Worm (Caenorhabditis elegans): ENCODE data around the gene acdh-13.

Gene acdh-13

ce11 chrIV:8460208-8460607, 38.4 kb downstream of the acdh-13 start, which contains the start of gene ant-1.4:
Gene ant-1.4, minus strand, starts transcription at chrIV:8460308.
- TF ChIP-seq sea-1 (GFP tag; conservative IDR thresholded peaks at IDR 0.05) (no peak), hmg-4 (GFP tag; optimal IDR thresholded peaks at IDR 0.05) (no peak), flt-1 (GFP tag; IDR thresholded peaks at IDR 0.05) (no peak), pes-1 (GFP tag; IDR thresholded peaks at IDR 0.05) (no peak), hnd-1 (tag; optimal IDR thresholded peaks at IDR 0.05) (no peak), aly-1 (tag; optimal IDR thresholded peaks at IDR 0.05) (no peak), scrt-1 (GFP tag; IDR thresholded peaks at IDR 0.05) (no peak), tbx-37 (GFP tag; conservative IDR thresholded peaks at IDR 0.05) (no peak), ceh-36 (tag; optimal IDR thresholded peaks at IDR 0.05) (no peak), F13C5.2 (tag; optimal IDR thresholded peaks at IDR 0.05) (no peak), ama-1 (optimal IDR thresholded peaks at IDR 0.05) (no peak), tra-4 (tag; optimal IDR thresholded peaks at IDR 0.05) (no peak)

- no peak for TF ChIP-seq F13C5.2 (tag; optimal IDR thresholded peaks at IDR 0.05)
- TF ChIP-seq hmbx-1 (tag; optimal IDR thresholded peaks at IDR 0.05) = no peak
- TF ChIP-seq ceh-36 (tag; optimal IDR thresholded peaks at IDR 0.05) = no peak
- no peak for TF ChIP-seq sea-1 (GFP tag; conservative IDR thresholded peaks at IDR 0.05)
- no peak for TF ChIP-seq tbx-37 (GFP tag; conservative IDR thresholded peaks at IDR 0.05)
- no peak for TF ChIP-seq tra-4 (tag; optimal IDR thresholded peaks at IDR 0.05)
- no peak for TF ChIP-seq B0310.2 (tag; optimal IDR thresholded peaks at IDR 0.05)
- no peak for TF ChIP-seq scrt-1 (GFP tag; IDR thresholded peaks at IDR 0.05)
- no peak for TF ChIP-seq ceh-13 (GFP tag; optimal IDR thresholded peaks at IDR 0.05)
- no peak for TF ChIP-seq aly-1 (tag; optimal IDR thresholded peaks at IDR 0.05)
- TF ChIP-seq flt-1 (GFP tag; IDR thresholded peaks at IDR 0.05) = no peak
- TF ChIP-seq tbx-11 (GFP tag; IDR thresholded peaks at IDR 0.05) = no peak
- no peak for TF ChIP-seq ets-7 (tag; optimal IDR thresholded peaks at IDR 0.05)
Observed at ce11 chrIV:8456899-8457298, 41.7 kb downstream of the acdh-13 start, which contains the start of gene syx-4. Gene syx-4, plus strand, starts transcription at chrIV:8457280.

ce11 chrIV:8454076-8454475, 44.5 kb downstream of the acdh-13 start:
- TF ChIP-seq tbx-11 (GFP tag; IDR thresholded peaks at IDR 0.05) = no peak
- no peak for TF ChIP-seq tbx-37 (GFP tag; conservative IDR thresholded peaks at IDR 0.05)
- TF ChIP-seq ets-7 (tag; optimal IDR thresholded peaks at IDR 0.05) = no peak
- TF ChIP-seq ceh-36 (tag; optimal IDR thresholded peaks at IDR 0.05) = no peak
- TF ChIP-seq sea-1 (GFP tag; conservative IDR thresholded peaks at IDR 0.05) = no peak
- no peak for TF ChIP-seq F13C5.2 (tag; optimal IDR thresholded peaks at IDR 0.05)
- TF ChIP-seq ceh-13 (GFP tag; optimal IDR thresholded peaks at IDR 0.05) = no peak
- TF ChIP-seq tra-4 (tag; optimal IDR thresholded peaks at IDR 0.05) = no peak

- TF ChIP-seq tbx-37 (GFP tag; conservative IDR thresholded peaks at IDR 0.05) = no peak
- TF ChIP-seq scrt-1 (GFP tag; IDR thresholded peaks at IDR 0.05) = no peak
- no peak for TF ChIP-seq hmbx-1 (tag; optimal IDR thresholded peaks at IDR 0.05)
- no peak for TF ChIP-seq B0310.2 (tag; optimal IDR thresholded peaks at IDR 0.05)
- TF ChIP-seq F13C5.2 (tag; optimal IDR thresholded peaks at IDR 0.05) = no peak
- TF ChIP-seq hnd-1 (tag; optimal IDR thresholded peaks at IDR 0.05) = no peak
- no peak for TF ChIP-seq aly-1 (tag; optimal IDR thresholded peaks at IDR 0.05)
- no peak for TF ChIP-seq ceh-36 (tag; optimal IDR thresholded peaks at IDR 0.05)
- no peak for TF ChIP-seq sea-1 (GFP tag; conservative IDR thresholded peaks at IDR 0.05)
- TF ChIP-seq ets-7 (tag; optimal IDR thresholded peaks at IDR 0.05) = no peak
- TF ChIP-seq ama-1 (optimal IDR thresholded peaks at IDR 0.05) = no peak
- no peak for TF ChIP-seq tra-4 (tag; optimal IDR thresholded peaks at IDR 0.05)
- TF ChIP-seq pes-1 (GFP tag; IDR thresholded peaks at IDR 0.05) = no peak
- TF ChIP-seq flt-1 (GFP tag; IDR thresholded peaks at IDR 0.05) = no peak
Observed at ce11 chrIV:8453178-8453577, 45.4 kb downstream of the acdh-13 start.

- no peak for TF ChIP-seq pes-1 (GFP tag; IDR thresholded peaks at IDR 0.05)
- no peak for TF ChIP-seq flt-1 (GFP tag; IDR thresholded peaks at IDR 0.05)
- no peak for TF ChIP-seq ama-1 (optimal IDR thresholded peaks at IDR 0.05)
- TF ChIP-seq aly-1 (tag; optimal IDR thresholded peaks at IDR 0.05) = no peak
- no peak for TF ChIP-seq tbx-11 (GFP tag; IDR thresholded peaks at IDR 0.05)
- TF ChIP-seq hmbx-1 (tag; optimal IDR thresholded peaks at IDR 0.05) = no peak
- no peak for TF ChIP-seq scrt-1 (GFP tag; IDR thresholded peaks at IDR 0.05)
- no peak for TF ChIP-seq tbx-37 (GFP tag; conservative IDR thresholded peaks at IDR 0.05)
Observed at ce11 chrIV:8451709-8452248, 46.8 kb downstream of the acdh-13 start, which contains the start of gene eppl-1. Gene eppl-1, minus strand, starts transcription at chrIV:8451759.

- no peak for TF ChIP-seq B0310.2 (tag; optimal IDR thresholded peaks at IDR 0.05)
- no peak for TF ChIP-seq hmbx-1 (tag; optimal IDR thresholded peaks at IDR 0.05)
- TF ChIP-seq scrt-1 (GFP tag; IDR thresholded peaks at IDR 0.05) = no peak
- no peak for TF ChIP-seq aly-1 (tag; optimal IDR thresholded peaks at IDR 0.05)
- no peak for TF ChIP-seq tbx-37 (GFP tag; conservative IDR thresholded peaks at IDR 0.05)
- no peak for TF ChIP-seq ets-7 (tag; optimal IDR thresholded peaks at IDR 0.05)
- TF ChIP-seq tra-4 (tag; optimal IDR thresholded peaks at IDR 0.05) = no peak
- no peak for TF ChIP-seq tbx-11 (GFP tag; IDR thresholded peaks at IDR 0.05)
- no peak for TF ChIP-seq ama-1 (optimal IDR thresholded peaks at IDR 0.05)
- TF ChIP-seq hmg-4 (GFP tag; optimal IDR thresholded peaks at IDR 0.05) = no peak
- no peak for TF ChIP-seq pes-1 (GFP tag; IDR thresholded peaks at IDR 0.05)
- TF ChIP-seq flt-1 (GFP tag; IDR thresholded peaks at IDR 0.05) = no peak
Observed at ce11 chrIV:8450534-8450933, 48.1 kb downstream of the acdh-13 start.

ce11 chrIV:8449869-8450268, 48.8 kb downstream of the acdh-13 start:
- no peak for TF ChIP-seq aly-1 (tag; optimal IDR thresholded peaks at IDR 0.05)
- TF ChIP-seq ets-7 (tag; optimal IDR thresholded peaks at IDR 0.05) = no peak
- no peak for TF ChIP-seq flt-1 (GFP tag; IDR thresholded peaks at IDR 0.05)
- no peak for TF ChIP-seq tbx-37 (GFP tag; conservative IDR thresholded peaks at IDR 0.05)
- TF ChIP-seq hmg-4 (GFP tag; optimal IDR thresholded peaks at IDR 0.05) = no peak
- TF ChIP-seq sea-1 (GFP tag; conservative IDR thresholded peaks at IDR 0.05) = no peak
- no peak for TF ChIP-seq F13C5.2 (tag; optimal IDR thresholded peaks at IDR 0.05)
- no peak for TF ChIP-seq hmbx-1 (tag; optimal IDR thresholded peaks at IDR 0.05)
- TF ChIP-seq hnd-1 (tag; optimal IDR thresholded peaks at IDR 0.05) = no peak
- no peak for TF ChIP-seq pes-1 (GFP tag; IDR thresholded peaks at IDR 0.05)
- no peak for TF ChIP-seq ceh-13 (GFP tag; optimal IDR thresholded peaks at IDR 0.05)
- no peak for TF ChIP-seq ama-1 (optimal IDR thresholded peaks at IDR 0.05)
- TF ChIP-seq B0310.2 (tag; optimal IDR thresholded peaks at IDR 0.05) = no peak
- TF ChIP-seq tra-4 (tag; optimal IDR thresholded peaks at IDR 0.05) = no peak
- TF ChIP-seq ceh-36 (tag; optimal IDR thresholded peaks at IDR 0.05) = no peak
- TF ChIP-seq scrt-1 (GFP tag; IDR thresholded peaks at IDR 0.05) = no peak
